Worm (Caenorhabditis elegans) whole organism, midembryonic: ENCODE data around the gene F54D1.1.

ENCODE experiments used
- T22C8.4 ChIP-seq: fragments of 200-800 bp; sonication (Bioruptor generic); IDR thresholded peaks from 2 replicates; pipeline ENCODE4 v1.3.6; 2022; ENCODE audit warnings: missing genetic modification characterization, missing compliant biosample characterization
- cog-1 ChIP-seq: sonication (generic microtip); optimal IDR thresholded peaks from 2 replicates; lab custom pipeline; 2016; ENCODE audit warnings: missing genetic modification characterization, missing compliant biosample characterization
- flt-1 ChIP-seq: fragments of 200-800 bp; sonication (Bioruptor generic); IDR thresholded peaks from 2 replicates; pipeline ENCODE4 v1.3.6; 2022; ENCODE audit warnings: missing genetic modification characterization, missing compliant biosample characterization
- klf-2 ChIP-seq: fragments of 200-800 bp; sonication (Bioruptor generic); conservative IDR thresholded peaks from 2 replicates; pipeline ENCODE4 v1.3.6; 2022; ENCODE audit warnings: missing genetic modification reagents, missing genetic modification characterization, missing compliant biosample characterization
- med-1 ChIP-seq: sonication (generic microtip); optimal IDR thresholded peaks from 2 replicates; lab custom pipeline; 2017; ENCODE audit warnings: missing genetic modification characterization, mild to moderate bottlenecking, missing compliant biosample characterization, antibody characterized with exemption, missing genetic modification reagents; ENCODE audit not compliant: insufficient read depth
- ref-1 ChIP-seq: fragments of 200-800 bp; sonication (Bioruptor generic); conservative IDR thresholded peaks from 2 replicates; pipeline ENCODE4 v1.3.6; 2022; ENCODE audit warnings: missing genetic modification reagents, missing genetic modification characterization, missing compliant biosample characterization
- tab-1 ChIP-seq: fragments of 200-800 bp; sonication (Bioruptor generic); IDR thresholded peaks from 2 replicates; pipeline ENCODE4 v1.3.6; 2022; ENCODE audit warnings: missing genetic modification characterization, missing compliant biosample characterization
- ztf-23 ChIP-seq: fragments of 200-800 bp; sonication (Bioruptor generic); IDR thresholded peaks from 2 replicates; pipeline ENCODE4 v1.3.6; 2022; ENCODE audit warnings: missing genetic modification reagents, missing genetic modification characterization, missing compliant biosample characterization
- ztf-29 ChIP-seq: fragments of 200-800 bp; sonication (Bioruptor generic); IDR thresholded peaks from 2 replicates; pipeline ENCODE4 v1.3.6; 2022; ENCODE audit warnings: missing genetic modification reagents, missing genetic modification characterization, missing compliant biosample characterization

- TF ChIP-seq ref-1 (GFP tag; lab: Robert Waterston, UW): no peak
- TF ChIP-seq ztf-29 (GFP tag; lab: Robert Waterston, UW): no peak
- no peak for TF ChIP-seq T22C8.4 (GFP tag; lab: Robert Waterston, UW)
- no peak for TF ChIP-seq tab-1
- no peak for TF ChIP-seq ztf-23
- TF ChIP-seq flt-1 (GFP tag; lab: Robert Waterston, UW): no peak
- no peak for TF ChIP-seq klf-2 (GFP tag; lab: Robert Waterston, UW)
- no peak for TF ChIP-seq med-1 (GFP tag; lab: Kevin White, UChicago)
- TF ChIP-seq cog-1 (tag; lab: Kevin White, UChicago): no peak
These were observed 35.1 kb upstream of the F54D1.1 start for ce11 chrIV:11226545-11226944.
